Fruit fly (Drosophila melanogaster) whole organism, embryonic: ENCODE data around the gene Cap-D3.

Source experiments
- Adf1 ChIP-seq: fragments of 200-800 bp; sonication (Bioruptor generic); IDR thresholded peaks from 2 replicates; pipeline ENCODE4 v1.3.6; 2022; ENCODE audit warnings: missing biosample characterization, missing genetic modification characterization
- CG10959 ChIP-seq: fragments of 200-800 bp; sonication (Bioruptor generic); IDR thresholded peaks from 2 replicates; pipeline ENCODE4 v1.3.6; 2022; ENCODE audit warnings: missing biosample characterization, missing genetic modification characterization
- CG11085 ChIP-seq: fragments of 200-800 bp; sonication (Bioruptor generic); IDR thresholded peaks from 2 replicates; pipeline ENCODE4 v1.3.6; 2022; ENCODE audit warnings: missing biosample characterization, missing genetic modification characterization
- CG11504 ChIP-seq: fragments of 200-800 bp; sonication (Bioruptor generic); optimal IDR thresholded peaks from 3 replicates; lab custom pipeline; 2019; ENCODE audit warnings: missing biosample characterization, mild to moderate bottlenecking, missing genetic modification characterization, moderate library complexity
- CG1233 ChIP-seq: fragments of 200-800 bp; sonication (Bioruptor generic); optimal IDR thresholded peaks from 4 replicates; lab custom pipeline; 2018; ENCODE audit warnings: missing biosample characterization, mild to moderate bottlenecking, missing genetic modification characterization
- CG15479 ChIP-seq: fragments of 200-800 bp; sonication (Bioruptor generic); optimal IDR thresholded peaks from 3 replicates; lab custom pipeline; 2019; ENCODE audit warnings: missing biosample characterization, mild to moderate bottlenecking, missing genetic modification characterization, moderate library complexity
- CG15696 ChIP-seq: fragments of 200-800 bp; sonication (Bioruptor generic); optimal IDR thresholded peaks from 2 replicates; lab custom pipeline; 2019; ENCODE audit warnings: missing biosample characterization, mild to moderate bottlenecking, missing genetic modification characterization, moderate library complexity
- CG16815 ChIP-seq: fragments of 200-800 bp; sonication (Bioruptor generic); optimal IDR thresholded peaks from 3 replicates; lab custom pipeline; 2017; ENCODE audit warnings: missing biosample characterization, mild to moderate bottlenecking, missing genetic modification characterization
- CG17328 ChIP-seq: fragments of 200-800 bp; sonication (Bioruptor generic); IDR thresholded peaks from 2 replicates; pipeline ENCODE4 v1.3.6; 2022; ENCODE audit warnings: missing biosample characterization, missing genetic modification characterization
- CG17829 ChIP-seq: fragments of 200-800 bp; optimal IDR thresholded peaks from 2 replicates; lab custom pipeline; 2019; ENCODE audit warnings: missing biosample characterization, mild to moderate bottlenecking, missing genetic modification characterization, moderate library complexity
- CG17912 ChIP-seq: fragments of 200-800 bp; sonication (Bioruptor generic); optimal IDR thresholded peaks from 2 replicates; lab custom pipeline; 2018; ENCODE audit warnings: missing biosample characterization, mild to moderate bottlenecking, missing genetic modification characterization
- CG18262 ChIP-seq: fragments of 200-800 bp; optimal IDR thresholded peaks from 3 replicates; lab custom pipeline; 2019; ENCODE audit warnings: missing biosample characterization, mild to moderate bottlenecking, missing genetic modification characterization, moderate library complexity
- CG2120 ChIP-seq: fragments of 200-800 bp; sonication (Bioruptor generic); optimal IDR thresholded peaks from 3 replicates; lab custom pipeline; 2016; ENCODE audit warnings: missing biosample characterization, missing genetic modification characterization
- CG2712 ChIP-seq: fragments of 200-800 bp; optimal IDR thresholded peaks from 3 replicates; lab custom pipeline; 2019; ENCODE audit warnings: missing biosample characterization, mild to moderate bottlenecking, missing genetic modification characterization, moderate library complexity
- CG3726 ChIP-seq: fragments of 200-800 bp; sonication (Bioruptor generic); IDR thresholded peaks from 3 replicates; pipeline ENCODE4, ENCODE4 v1.3.6; 2022; ENCODE audit warnings: missing biosample characterization, missing genetic modification characterization
- CG3847 ChIP-seq: fragments of 200-800 bp; sonication (Bioruptor generic); IDR thresholded peaks from 2 replicates; pipeline ENCODE4 v1.3.6; 2022; ENCODE audit warnings: missing biosample characterization, missing genetic modification characterization
- CG4404 ChIP-seq: fragments of 200-800 bp; sonication (Bioruptor generic); IDR thresholded peaks from 2 replicates; pipeline ENCODE4 v1.3.6; 2022; ENCODE audit warnings: missing biosample characterization, missing genetic modification characterization
- CG6689 ChIP-seq: fragments of 200-800 bp; sonication (Bioruptor generic); IDR thresholded peaks from 2 replicates; pipeline ENCODE4 v1.3.6; 2022; ENCODE audit warnings: missing biosample characterization, missing genetic modification characterization
- CG6791 ChIP-seq: fragments of 200-800 bp; sonication (Bioruptor generic); IDR thresholded peaks from 3 replicates; pipeline ENCODE4 v1.3.6; 2022; ENCODE audit warnings: missing biosample characterization, missing genetic modification characterization; ENCODE audit not compliant: partially characterized antibody
- CG7963 ChIP-seq: fragments of 200-800 bp; sonication (Bioruptor generic); IDR thresholded peaks from 3 replicates; pipeline ENCODE4 v1.3.6; 2022; ENCODE audit warnings: missing biosample characterization, missing genetic modification characterization; ENCODE audit not compliant: partially characterized antibody
- CG8765 ChIP-seq: fragments of 200-800 bp; sonication (Bioruptor generic); IDR thresholded peaks from 2 replicates; pipeline ENCODE4 v1.3.6; 2022; ENCODE audit warnings: missing biosample characterization, missing genetic modification characterization
- CG9727 ChIP-seq: fragments of 200-800 bp; sonication (Bioruptor generic); optimal IDR thresholded peaks from 3 replicates; lab custom pipeline; 2017; ENCODE audit warnings: missing biosample characterization, mild to moderate bottlenecking, missing genetic modification characterization
- Camta ChIP-seq: fragments of 200-800 bp; sonication (Bioruptor generic); optimal IDR thresholded peaks from 2 replicates; lab custom pipeline; 2016; ENCODE audit warnings: missing biosample characterization, missing genetic modification characterization
- Dfd ChIP-seq, 2 experiments: fragments of >200 bp; optimal IDR thresholded peaks; 2 replicates each; lab custom pipeline; 2017; ENCODE audit warnings: missing biosample characterization in 2 of 2, missing genetic modification characterization in 2 of 2
- Fer1 ChIP-seq: fragments of 200-800 bp; sonication (Bioruptor generic); optimal IDR thresholded peaks from 2 replicates; lab custom pipeline; 2017; ENCODE audit warnings: missing biosample characterization, mild to moderate bottlenecking, missing genetic modification characterization
- Gsc ChIP-seq: fragments of 200-800 bp; sonication (Bioruptor generic); IDR thresholded peaks from 2 replicates; pipeline ENCODE4 v1.3.6; 2022; ENCODE audit warnings: missing biosample characterization, missing genetic modification characterization
- MESR4 ChIP-seq: fragments of 200-800 bp; sonication (Bioruptor generic); optimal IDR thresholded peaks from 2 replicates; lab custom pipeline; 2018; ENCODE audit warnings: missing biosample characterization, mild to moderate bottlenecking, missing genetic modification characterization, moderate library complexity
- Med ChIP-seq: fragments of 200-800 bp; sonication (Bioruptor generic); peaks from one replicate; lab custom pipeline; 2016; ENCODE audit warnings: missing biosample characterization, missing genetic modification characterization, mild to moderate bottlenecking, inconsistent platforms, moderate library complexity
- Nf-YA ChIP-seq: fragments of 200-800 bp; sonication (Bioruptor generic); IDR thresholded peaks from 2 replicates; pipeline ENCODE4 v1.3.6; 2022; ENCODE audit warnings: missing biosample characterization, missing genetic modification characterization
- Nf-YC ChIP-seq: fragments of 200-800 bp; optimal IDR thresholded peaks from 3 replicates; lab custom pipeline; 2019; ENCODE audit warnings: missing biosample characterization, mild to moderate bottlenecking, missing genetic modification characterization, moderate library complexity
- Pdp1 ChIP-seq, 2 experiments: fragments of 200-800 bp; sonication (Bioruptor generic); optimal IDR thresholded peaks; 3 replicates each; lab custom pipeline; 2016; ENCODE audit warnings: missing biosample characterization in 2 of 2, missing genetic modification characterization in 2 of 2, mild to moderate bottlenecking in 1 of 2, moderate library complexity in 1 of 2
- Ptx1 ChIP-seq: fragments of 200-800 bp; sonication (Bioruptor generic); IDR thresholded peaks from 2 replicates; pipeline ENCODE4 v1.3.6; 2022; ENCODE audit warnings: missing biosample characterization, missing genetic modification characterization
- Scr ChIP-seq: fragments of 200-800 bp; sonication (Bioruptor generic); IDR thresholded peaks from 2 replicates; pipeline ENCODE4 v1.3.6; 2022; ENCODE audit warnings: missing biosample characterization, missing genetic modification characterization; ENCODE audit not compliant: partially characterized antibody
- Ssrp ChIP-seq: fragments of 200-800 bp; sonication (Bioruptor generic); optimal IDR thresholded peaks from 2 replicates; lab custom pipeline; 2018; ENCODE audit warnings: missing biosample characterization, mild to moderate bottlenecking, missing genetic modification characterization, moderate library complexity
- bab2 ChIP-seq: fragments of 200-800 bp; sonication (Bioruptor generic); optimal IDR thresholded peaks from 2 replicates; lab custom pipeline; 2016; ENCODE audit warnings: missing biosample characterization, missing genetic modification characterization
- chif ChIP-seq, 2 experiments: fragments of 200-800 bp; sonication (Bioruptor generic); optimal IDR thresholded peaks; 3 replicates each; lab custom pipeline; 2016; ENCODE audit warnings: missing biosample characterization in 2 of 2, missing genetic modification characterization in 2 of 2
- chinmo ChIP-seq: fragments of 200-800 bp; sonication (Bioruptor generic); IDR thresholded peaks from 4 replicates; pipeline ENCODE4 v1.3.6; 2022; ENCODE audit warnings: missing biosample characterization, missing genetic modification characterization; ENCODE audit not compliant: partially characterized antibody
- ems ChIP-seq: fragments of 200-800 bp; sonication (Bioruptor generic); optimal IDR thresholded peaks from 3 replicates; lab custom pipeline; 2016; ENCODE audit warnings: missing biosample characterization, missing genetic modification characterization
- ewg ChIP-seq: fragments of 200-800 bp; sonication (Bioruptor generic); optimal IDR thresholded peaks from 3 replicates; lab custom pipeline; 2017; ENCODE audit warnings: mild to moderate bottlenecking, missing biosample characterization, missing genetic modification reagents, missing genetic modification characterization
- fd3F ChIP-seq: fragments of 200-800 bp; sonication (Bioruptor generic); optimal IDR thresholded peaks from 2 replicates; lab custom pipeline; 2018; ENCODE audit warnings: missing biosample characterization, mild to moderate bottlenecking, missing genetic modification characterization, moderate library complexity
- hth ChIP-seq: fragments of >200 bp; optimal IDR thresholded peaks from 2 replicates; lab custom pipeline; 2017; ENCODE audit warnings: inconsistent platforms
- jigr1 ChIP-seq: fragments of 200-800 bp; sonication (Bioruptor generic); IDR thresholded peaks from 3 replicates; pipeline ENCODE4 v1.3.6; 2022; ENCODE audit warnings: missing biosample characterization, missing genetic modification characterization
- kni ChIP-seq: fragments of 200-800 bp; sonication (Bioruptor generic); optimal IDR thresholded peaks from 3 replicates; lab custom pipeline; 2017; ENCODE audit warnings: mild to moderate bottlenecking, missing biosample characterization, missing genetic modification reagents, missing genetic modification characterization
- nom ChIP-seq: fragments of 200-800 bp; sonication (Bioruptor generic); optimal IDR thresholded peaks from 2 replicates; lab custom pipeline; 2017; ENCODE audit warnings: missing biosample characterization, missing genetic modification characterization, mild to moderate bottlenecking, moderate library complexity, missing genetic modification reagents
- slou ChIP-seq: fragments of 200-800 bp; sonication (Bioruptor generic); optimal IDR thresholded peaks from 3 replicates; lab custom pipeline; 2016; ENCODE audit warnings: missing biosample characterization, missing genetic modification characterization
- sr ChIP-seq: fragments of 200-800 bp; sonication (Bioruptor generic); IDR thresholded peaks from 3 replicates; pipeline ENCODE4 v1.3.6; 2022; ENCODE audit warnings: missing biosample characterization, missing genetic modification characterization
- trh ChIP-seq: fragments of 200-800 bp; sonication (Bioruptor generic); optimal IDR thresholded peaks from 2 replicates; lab custom pipeline; 2016; ENCODE audit warnings: missing biosample characterization, missing genetic modification characterization

Cap-D3 gene

DNA sequence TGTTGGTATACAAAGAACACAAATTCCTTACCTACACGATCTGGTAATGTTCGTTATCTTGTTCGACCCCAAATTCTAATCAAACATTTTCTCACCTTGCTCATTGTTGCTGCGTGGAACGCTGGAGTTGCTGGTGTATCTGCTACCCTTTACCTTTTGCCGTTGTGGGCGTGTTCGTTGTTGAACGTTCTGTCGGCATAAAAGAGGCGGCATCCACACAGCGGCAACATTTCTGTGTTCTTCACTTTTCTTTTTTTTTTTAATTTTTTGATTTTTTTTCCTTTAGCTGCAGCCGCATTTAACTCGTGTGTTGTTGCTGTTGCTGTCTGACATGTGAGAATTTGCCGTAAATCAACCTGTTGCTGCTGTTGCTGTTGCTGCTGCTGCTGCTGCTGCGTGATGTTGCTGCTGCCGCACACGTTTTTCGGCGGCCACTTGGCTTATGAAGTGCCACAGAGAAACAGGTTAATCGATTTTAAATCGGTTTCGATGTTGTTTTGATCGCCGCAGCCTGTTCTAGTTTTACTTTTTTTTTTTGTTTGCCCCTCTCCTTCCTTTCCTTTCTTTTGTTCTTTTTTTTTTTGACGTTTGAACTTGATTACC, 35.8 kb upstream of the Cap-D3 start (continued):
- no peak for TF ChIP-seq CG17912 (GFP tag; lab: Kevin White, UChicago)
- no peak for TF ChIP-seq trh (GFP tag; lab: Kevin White, UChicago)
- 0 out of 4 replicates have a peak, but pooled peaks have one; percentile 15 for TF ChIP-seq chinmo (GFP tag; lab: Robert Waterston, UW)
- no peak for TF ChIP-seq CG3726 (GFP tag; lab: Robert Waterston, UW)
- TF ChIP-seq CG11085 (GFP tag; lab: Robert Waterston, UW): no peak
- no peak for TF ChIP-seq CG3847 (GFP tag; lab: Robert Waterston, UW)
- TF ChIP-seq CG6791: peak; percentile 39; the same call in 1 of the 3 replicates
- TF ChIP-seq Adf1 (GFP tag; lab: Robert Waterston, UW): no peak
- 0 out of 2 replicates have a peak, but pooled peaks have one; percentile 24 for TF ChIP-seq Ptx1 (GFP tag; lab: Robert Waterston, UW)
- TF ChIP-seq CG11504: peak; percentile 8
- 0 out of 2 replicates have a peak, but pooled peaks have one; percentile 26 for TF ChIP-seq Gsc (GFP tag; lab: Robert Waterston, UW)
- TF ChIP-seq CG4404: no peak
- peak; percentile 67 for TF ChIP-seq nom (GFP tag; lab: Kevin White, UChicago)
- peak; percentile 21; the same call in 1 of the 3 replicates for TF ChIP-seq CG7963 (GFP tag; lab: Robert Waterston, UW)

dm6 chr2L:5491220-5491619, 34.5 kb upstream of the Cap-D3 start:
- TF ChIP-seq Pdp1 (GFP tag; optimal IDR thresholded peaks at IDR 0.05; lab: Kevin White, UChicago): peak in 1 of 2 experiments; percentile 17
- TF ChIP-seq CG8765 (GFP tag; lab: Robert Waterston, UW): peak; percentile 12; the same call in 1 of the 2 replicates
- peak; percentile 23 for TF ChIP-seq nom (GFP tag; lab: Kevin White, UChicago)
- TF ChIP-seq Fer1 (GFP tag; lab: Kevin White, UChicago): no peak
- no peak for TF ChIP-seq fd3F (GFP tag; lab: Kevin White, UChicago)
- TF ChIP-seq Scr (GFP tag; lab: Robert Waterston, UW): no peak
- TF ChIP-seq ewg (GFP tag; lab: Kevin White, UChicago): no peak
- peak; percentile 21 for TF ChIP-seq CG17829 (tag; lab: Kevin White, UChicago)
- peak; percentile 48 for TF ChIP-seq CG2712 (tag; lab: Kevin White, UChicago)
- no peak for TF ChIP-seq sr (GFP tag; lab: Robert Waterston, UW)
- peak; percentile 36; the same call in 1 of the 2 replicates for TF ChIP-seq CG6689 (GFP tag; lab: Robert Waterston, UW)
- no peak for TF ChIP-seq MESR4 (GFP tag; lab: Kevin White, UChicago)
- TF ChIP-seq jigr1 (GFP tag; lab: Robert Waterston, UW): no peak
- TF ChIP-seq Dfd (GFP tag; optimal IDR thresholded peaks at IDR 0.05; lab: Kevin White, UChicago): no peak
- TF ChIP-seq Ssrp: no peak
- TF ChIP-seq CG18262 (tag; lab: Kevin White, UChicago): peak; percentile 30
- no peak for TF ChIP-seq bab2 (GFP tag; lab: Kevin White, UChicago)
- TF ChIP-seq hth (lab: Kevin White, UChicago): no peak
- TF ChIP-seq CG17328 (GFP tag; lab: Robert Waterston, UW): peak; percentile 45; the same call in 1 of the 2 replicates
- no peak for TF ChIP-seq slou (GFP tag; lab: Kevin White, UChicago)
- TF ChIP-seq chif (GFP tag; optimal IDR thresholded peaks at IDR 0.05; lab: Kevin White, UChicago): peak in 1 of 2 experiments; percentile 47
- no peak for TF ChIP-seq CG1233 (GFP tag; lab: Kevin White, UChicago)
- peak; percentile 66 for TF ChIP-seq Med (GFP tag; lab: Kevin White, UChicago)
- TF ChIP-seq kni: no peak
- TF ChIP-seq CG9727 (GFP tag; lab: Kevin White, UChicago): peak; percentile 49
- TF ChIP-seq CG16815: peak; percentile 3
- no peak for TF ChIP-seq CG15479 (GFP tag; lab: Kevin White, UChicago)
- 0 out of 2 replicates have a peak, but pooled peaks have one; percentile 27 for TF ChIP-seq CG10959 (GFP tag; lab: Robert Waterston, UW)
- peak; percentile 25; the same call in 1 of the 2 replicates for TF ChIP-seq Nf-YA (GFP tag; lab: Robert Waterston, UW)
- TF ChIP-seq ems (GFP tag; lab: Kevin White, UChicago): no peak
- peak; percentile 47 for TF ChIP-seq CG15696
- no peak for TF ChIP-seq Nf-YC
- no peak for TF ChIP-seq trh (GFP tag; lab: Kevin White, UChicago)
- TF ChIP-seq CG2120 (GFP tag; lab: Kevin White, UChicago): no peak
- TF ChIP-seq Camta (GFP tag; lab: Kevin White, UChicago): no peak
